Worm (Caenorhabditis elegans) whole organism, midembryonic: ENCODE results near the gene F17H10.4.

Source experiments
- T22C8.4 ChIP-seq: fragments of 200-800 bp; sonication (Bioruptor generic); IDR thresholded peaks from 2 replicates; pipeline ENCODE4 v1.3.6; 2022; ENCODE audit warnings: missing genetic modification characterization, missing compliant biosample characterization
- cog-1 ChIP-seq: sonication (generic microtip); optimal IDR thresholded peaks from 2 replicates; lab custom pipeline; 2016; ENCODE audit warnings: missing genetic modification characterization, missing compliant biosample characterization
- flt-1 ChIP-seq: fragments of 200-800 bp; sonication (Bioruptor generic); IDR thresholded peaks from 2 replicates; pipeline ENCODE4 v1.3.6; 2022; ENCODE audit warnings: missing genetic modification characterization, missing compliant biosample characterization
- tab-1 ChIP-seq: fragments of 200-800 bp; sonication (Bioruptor generic); IDR thresholded peaks from 2 replicates; pipeline ENCODE4 v1.3.6; 2022; ENCODE audit warnings: missing genetic modification characterization, missing compliant biosample characterization
- ztf-23 ChIP-seq: fragments of 200-800 bp; sonication (Bioruptor generic); IDR thresholded peaks from 2 replicates; pipeline ENCODE4 v1.3.6; 2022; ENCODE audit warnings: missing genetic modification reagents, missing genetic modification characterization, missing compliant biosample characterization
- ztf-29 ChIP-seq: fragments of 200-800 bp; sonication (Bioruptor generic); IDR thresholded peaks from 2 replicates; pipeline ENCODE4 v1.3.6; 2022; ENCODE audit warnings: missing genetic modification reagents, missing genetic modification characterization, missing compliant biosample characterization

ce11 chrX:13165686-13166085, 39.4 kb upstream of the F17H10.4 start:
- TF ChIP-seq ztf-29 (GFP tag; lab: Robert Waterston, UW) (no peak), T22C8.4 (GFP tag; lab: Robert Waterston, UW) (no peak), flt-1 (no peak), tab-1 (no peak), cog-1 (no peak), ztf-23 (GFP tag; lab: Robert Waterston, UW) (no peak)
